Worm (Caenorhabditis elegans) whole organism, L3 larva: ENCODE measurements around the gene chil-22.

ENCODE experiments used
- ZK546.5 ChIP-seq: sonication (generic microtip); optimal IDR thresholded peaks from 2 replicates; lab custom pipeline; 2017; ENCODE audit warnings: missing biosample characterization, missing genetic modification characterization
- aly-2 ChIP-seq: fragments of 150-350 bp; optimal IDR thresholded peaks from 2 replicates; lab custom pipeline; 2014; ENCODE audit warnings: missing biosample characterization, missing genetic modification characterization
- ama-1 ChIP-seq: fragments of 150-350 bp; optimal IDR thresholded peaks from 2 replicates; lab custom pipeline; 2018
- ceh-9 ChIP-seq: sonication (generic microtip); optimal IDR thresholded peaks from 2 replicates; lab custom pipeline; 2018; ENCODE audit warnings: missing biosample characterization, missing genetic modification characterization
- daf-12 ChIP-seq: fragments of 150-350 bp; optimal IDR thresholded peaks from 2 replicates; lab custom pipeline; 2014; ENCODE audit warnings: missing biosample characterization, missing genetic modification reagents, missing genetic modification characterization
- egl-5 ChIP-seq: fragments of 150-350 bp; optimal IDR thresholded peaks from 2 replicates; lab custom pipeline; 2017; ENCODE audit warnings: missing biosample characterization, missing genetic modification reagents, missing genetic modification characterization, inconsistent platforms
- elt-2 ChIP-seq: sonication (generic microtip); optimal IDR thresholded peaks from 2 replicates; lab custom pipeline; 2016; ENCODE audit warnings: missing genetic modification reagents, mild to moderate bottlenecking, missing genetic modification characterization, missing compliant biosample characterization
- elt-3 ChIP-seq, 3 experiments: fragments of 150-350 bp in 1 of 3; sonication (generic microtip) in 2 of 3; optimal IDR thresholded peaks; 2 replicates in 2 of 3; 4 replicates in 1 of 3; lab custom pipeline; 2014 to 2017; ENCODE audit warnings: missing biosample characterization in 3 of 3, missing genetic modification characterization in 3 of 3
- fkh-2 ChIP-seq: fragments of 150-350 bp; optimal IDR thresholded peaks from 2 replicates; lab custom pipeline; 2014; ENCODE audit warnings: missing biosample characterization, missing genetic modification reagents, missing genetic modification characterization
- hmg-11 ChIP-seq: sonication (generic microtip); optimal IDR thresholded peaks from 2 replicates; lab custom pipeline; 2016; ENCODE audit warnings: missing genetic modification characterization, missing compliant biosample characterization
- jun-1 ChIP-seq: fragments of 150-350 bp; optimal IDR thresholded peaks from 2 replicates; lab custom pipeline; 2014; ENCODE audit warnings: missing biosample characterization, missing genetic modification reagents, missing genetic modification characterization
- lin-15B ChIP-seq: fragments of 150-350 bp; optimal IDR thresholded peaks from 2 replicates; lab custom pipeline; 2014; ENCODE audit warnings: missing biosample characterization, missing genetic modification characterization
- lin-39 ChIP-seq: fragments of 150-350 bp; optimal IDR thresholded peaks from 2 replicates; lab custom pipeline; 2018; ENCODE audit warnings: missing biosample characterization, missing genetic modification reagents, missing genetic modification characterization
- lsy-12 ChIP-seq: sonication (generic microtip); optimal IDR thresholded peaks from 2 replicates; lab custom pipeline; 2016; ENCODE audit warnings: mild to moderate bottlenecking, missing genetic modification characterization, missing compliant biosample characterization
- nfya-1 ChIP-seq: sonication (generic microtip); optimal IDR thresholded peaks from 2 replicates; lab custom pipeline; 2017; ENCODE audit warnings: missing genetic modification characterization, mild to moderate bottlenecking, missing compliant biosample characterization, antibody characterized with exemption, moderate library complexity; ENCODE audit not compliant: insufficient read depth
- nhr-23 ChIP-seq: fragments of 150-350 bp; optimal IDR thresholded peaks from 2 replicates; lab custom pipeline; 2014; ENCODE audit warnings: missing biosample characterization, missing genetic modification reagents, missing genetic modification characterization
- nhr-237 ChIP-seq: fragments of 150-350 bp; optimal IDR thresholded peaks from 2 replicates; lab custom pipeline; 2014; ENCODE audit warnings: missing biosample characterization, missing genetic modification characterization
- nhr-25 ChIP-seq: sonication (generic microtip); optimal IDR thresholded peaks from 2 replicates; lab custom pipeline; 2017; ENCODE audit warnings: missing biosample characterization, missing genetic modification characterization
- nhr-28 ChIP-seq: fragments of 150-350 bp; optimal IDR thresholded peaks from 2 replicates; lab custom pipeline; 2014; ENCODE audit warnings: missing biosample characterization, missing genetic modification characterization
- nhr-43 ChIP-seq: sonication (generic microtip); optimal IDR thresholded peaks from 2 replicates; lab custom pipeline; 2016; ENCODE audit warnings: mild to moderate bottlenecking, missing genetic modification characterization, missing compliant biosample characterization; ENCODE audit not compliant: poor library complexity, severe bottlenecking
- nhr-76 ChIP-seq: fragments of 150-350 bp; sonication (generic microtip); optimal IDR thresholded peaks from 5 replicates; lab custom pipeline; 2014; ENCODE audit warnings: missing biosample characterization, missing genetic modification characterization
- nhr-77 ChIP-seq: fragments of 150-350 bp; optimal IDR thresholded peaks from 2 replicates; lab custom pipeline; 2014; ENCODE audit warnings: missing biosample characterization, missing genetic modification characterization
- pha-4 ChIP-seq: fragments of 150-350 bp; optimal IDR thresholded peaks from 2 replicates; lab custom pipeline; 2014; ENCODE audit warnings: missing biosample characterization, missing genetic modification reagents, missing genetic modification characterization
- pqm-1 ChIP-seq: fragments of 150-350 bp; optimal IDR thresholded peaks from 2 replicates; lab custom pipeline; 2017; ENCODE audit warnings: missing biosample characterization, missing genetic modification characterization, inconsistent platforms
- sea-2 ChIP-seq: fragments of 150-350 bp; sonication (generic microtip); optimal IDR thresholded peaks from 4 replicates; lab custom pipeline; 2014; ENCODE audit warnings: missing biosample characterization, missing genetic modification reagents, missing genetic modification characterization
- skn-1 ChIP-seq: fragments of 150-350 bp; optimal IDR thresholded peaks from 2 replicates; lab custom pipeline; 2014; ENCODE audit warnings: missing biosample characterization, missing genetic modification characterization
- snpc-4 ChIP-seq: fragments of 150-350 bp; optimal IDR thresholded peaks from 2 replicates; lab custom pipeline; 2014; ENCODE audit warnings: missing biosample characterization, missing genetic modification characterization
- tbx-2 ChIP-seq: sonication (generic microtip); optimal IDR thresholded peaks from 2 replicates; lab custom pipeline; 2016; ENCODE audit warnings: mild to moderate bottlenecking, missing genetic modification characterization, missing compliant biosample characterization
- unc-39 ChIP-seq: sonication (generic microtip); optimal IDR thresholded peaks from 4 replicates; lab custom pipeline; 2017; ENCODE audit warnings: missing biosample characterization, missing genetic modification characterization
- unc-62 ChIP-seq: fragments of 150-350 bp; sonication (generic microtip); optimal IDR thresholded peaks from 4 replicates; lab custom pipeline; 2014; ENCODE audit warnings: missing biosample characterization, missing genetic modification reagents, missing genetic modification characterization
- zag-1 ChIP-seq: fragments of 150-350 bp; optimal IDR thresholded peaks from 2 replicates; lab custom pipeline; 2014; ENCODE audit warnings: missing biosample characterization, missing genetic modification characterization
- ztf-11 ChIP-seq: fragments of 150-350 bp; optimal IDR thresholded peaks from 2 replicates; lab custom pipeline; 2014; ENCODE audit warnings: missing biosample characterization, missing genetic modification characterization
- ztf-4 ChIP-seq: fragments of 150-350 bp; optimal IDR thresholded peaks from 2 replicates; lab custom pipeline; 2014; ENCODE audit warnings: missing biosample characterization, missing genetic modification characterization

Gene chil-22

DNA sequence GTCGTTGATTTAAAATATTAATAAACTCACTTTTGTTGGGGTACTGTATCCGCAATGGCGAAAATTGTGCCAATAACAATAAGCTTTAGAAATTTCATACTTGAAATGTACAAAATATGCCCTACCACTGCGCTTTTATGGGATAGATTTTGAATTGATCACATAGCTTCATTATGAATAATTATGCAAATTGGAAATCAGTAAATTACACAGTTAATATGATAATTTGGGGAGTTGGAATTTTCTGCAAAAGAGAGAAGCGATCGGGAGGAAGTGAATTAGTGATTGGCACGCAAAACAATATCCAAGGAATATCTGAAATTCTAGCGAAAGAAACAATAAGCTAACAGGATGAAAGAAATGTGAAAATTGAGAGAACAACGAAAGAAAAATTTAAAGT, 39.9 kb downstream of the chil-22 start, which contains the start of gene M176.10:
TSS of gene M176.10 (minus strand) at position 101 of the 400 bp plus-strand sequence.
- TF ChIP-seq nhr-76 (tag; lab: Kevin White, UChicago) (no peak), egl-5 (tag; lab: Kevin White, UChicago) (no peak), nhr-77 (tag; lab: Kevin White, UChicago) (no peak), sea-2 (no peak), pha-4 (tag; lab: Kevin White, UChicago) (no peak), nhr-25 (no peak), nhr-23 (tag; lab: Kevin White, UChicago) (no peak)

DNA sequence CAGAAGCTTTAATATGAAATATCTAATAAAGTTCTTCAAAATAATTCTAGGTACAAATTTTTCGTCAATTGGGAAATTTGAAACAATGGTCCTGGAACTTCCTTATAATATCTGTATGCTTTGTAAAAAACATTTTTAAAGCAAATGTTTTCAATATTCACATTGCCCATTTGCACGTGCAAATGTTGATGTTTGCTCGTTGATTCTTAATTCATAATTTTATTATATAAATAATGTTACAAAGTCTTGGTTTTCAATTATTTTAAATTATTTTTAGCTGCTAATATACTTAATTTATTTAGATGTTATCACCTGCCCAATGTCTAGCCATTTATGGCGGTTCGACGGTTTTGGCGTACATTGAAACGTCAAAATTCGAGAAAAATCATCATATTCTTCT, 44.0 kb downstream of the chil-22 start, which contains the start of gene M176.11:
TSS of gene M176.11 (plus strand) at position 301 of the 400 bp plus-strand sequence.
- TF ChIP-seq ama-1 (lab: Kevin White, UChicago) (no peak), daf-12 (tag; lab: Kevin White, UChicago) (no peak), skn-1 (tag; lab: Kevin White, UChicago) (no peak), lin-39 (tag; lab: Kevin White, UChicago) (no peak), nhr-77 (tag; lab: Kevin White, UChicago) (no peak), unc-62 (GFP tag; lab: Kevin White, UChicago) (no peak), jun-1 (tag; lab: Kevin White, UChicago) (no peak), ztf-11 (no peak), nhr-28 (tag; lab: Kevin White, UChicago) (no peak), pha-4 (tag; lab: Kevin White, UChicago) (no peak), unc-39 (tag; lab: Kevin White, UChicago) (no peak), hmg-11 (tag; lab: Kevin White, UChicago) (no peak), aly-2 (tag; lab: Kevin White, UChicago) (no peak), nfya-1 (tag; lab: Kevin White, UChicago) (no peak), ceh-9 (no peak), zag-1 (no peak), elt-3 (tag; optimal IDR thresholded peaks at IDR 0.05; lab: Kevin White, UChicago) (no peak), fkh-2 (tag; lab: Kevin White, UChicago) (no peak)

DNA sequence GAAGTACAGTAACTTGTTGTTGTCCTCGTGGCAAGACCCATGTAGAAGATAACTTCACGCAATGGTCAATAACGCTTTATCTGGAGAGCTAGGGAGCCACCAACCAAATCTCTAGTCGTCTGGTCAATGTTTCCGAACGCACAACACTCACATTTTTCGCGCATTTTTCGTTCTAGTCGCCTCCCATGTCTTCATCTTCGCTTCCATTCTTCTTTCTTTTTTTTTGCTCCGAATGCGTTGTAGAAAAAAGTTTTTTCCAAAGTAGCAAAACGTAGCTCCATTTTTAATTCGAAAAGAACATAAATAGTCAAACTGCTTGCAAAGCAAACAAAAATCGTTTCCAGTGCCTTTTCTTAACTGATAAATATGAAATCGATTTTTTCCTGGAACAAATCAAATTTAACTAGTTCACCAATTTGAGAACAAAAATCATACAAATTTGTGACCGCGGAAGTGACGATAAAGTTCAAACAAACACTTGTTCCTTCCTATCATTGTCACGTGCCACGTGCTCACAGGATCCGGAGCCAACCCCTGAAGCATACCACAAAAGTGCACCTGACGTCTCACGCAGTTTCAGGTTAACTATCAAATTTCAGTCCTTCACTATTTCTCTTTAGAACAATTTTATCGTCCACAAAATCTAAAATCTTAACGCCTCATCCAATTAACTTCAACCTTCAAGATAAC, 47.0 kb downstream of the chil-22 start:
- TF ChIP-seq nhr-237 (tag; lab: Kevin White, UChicago): no peak
- no peak for TF ChIP-seq ztf-4 (tag; lab: Kevin White, UChicago)
- peak; percentile 39 for TF ChIP-seq elt-2 (tag; lab: Kevin White, UChicago)
- no peak for TF ChIP-seq tbx-2 (tag; lab: Kevin White, UChicago)
- peak; percentile 55 for TF ChIP-seq pqm-1
- TF ChIP-seq pha-4 (tag; lab: Kevin White, UChicago): peak; percentile 13
- TF ChIP-seq jun-1 (tag; lab: Kevin White, UChicago): peak; percentile 26

DNA sequence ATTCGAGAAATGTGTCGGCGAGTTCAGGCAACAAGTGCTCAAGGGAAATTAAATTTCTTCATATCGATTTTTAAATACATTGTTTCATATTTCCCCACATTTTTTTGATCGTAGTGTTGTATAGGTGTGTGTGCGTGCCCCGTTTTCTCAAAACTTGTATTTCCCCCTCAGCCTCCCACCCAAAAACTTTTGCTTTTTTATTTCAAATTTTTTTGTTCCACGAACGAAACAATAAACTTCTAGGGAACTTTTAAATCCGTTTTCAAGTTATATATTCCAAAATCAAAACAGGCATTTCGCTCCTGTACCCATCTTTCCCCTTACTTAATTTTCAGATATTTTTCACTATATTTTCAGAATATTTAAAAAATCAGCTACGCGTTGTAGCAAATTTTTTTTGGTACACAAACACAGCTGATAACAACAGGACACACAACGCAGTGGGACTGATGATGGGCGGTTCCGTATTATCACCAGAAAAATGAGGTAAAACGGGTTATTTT, 47.9 kb downstream of the chil-22 start, which contains the start of the genes M176.4 and M176.16:
TSS of gene M176.4 (plus strand) at position 301 of the 503 bp plus-strand sequence.
TSS of gene M176.16 (plus strand) at position 453 of the 503 bp plus-strand sequence.
- peak; percentile 38 for TF ChIP-seq elt-2 (tag; lab: Kevin White, UChicago)
- no peak for TF ChIP-seq snpc-4 (tag; lab: Kevin White, UChicago)
- TF ChIP-seq ama-1 (lab: Kevin White, UChicago): no peak
- TF ChIP-seq, all 47 proteins: peak for 1

DNA sequence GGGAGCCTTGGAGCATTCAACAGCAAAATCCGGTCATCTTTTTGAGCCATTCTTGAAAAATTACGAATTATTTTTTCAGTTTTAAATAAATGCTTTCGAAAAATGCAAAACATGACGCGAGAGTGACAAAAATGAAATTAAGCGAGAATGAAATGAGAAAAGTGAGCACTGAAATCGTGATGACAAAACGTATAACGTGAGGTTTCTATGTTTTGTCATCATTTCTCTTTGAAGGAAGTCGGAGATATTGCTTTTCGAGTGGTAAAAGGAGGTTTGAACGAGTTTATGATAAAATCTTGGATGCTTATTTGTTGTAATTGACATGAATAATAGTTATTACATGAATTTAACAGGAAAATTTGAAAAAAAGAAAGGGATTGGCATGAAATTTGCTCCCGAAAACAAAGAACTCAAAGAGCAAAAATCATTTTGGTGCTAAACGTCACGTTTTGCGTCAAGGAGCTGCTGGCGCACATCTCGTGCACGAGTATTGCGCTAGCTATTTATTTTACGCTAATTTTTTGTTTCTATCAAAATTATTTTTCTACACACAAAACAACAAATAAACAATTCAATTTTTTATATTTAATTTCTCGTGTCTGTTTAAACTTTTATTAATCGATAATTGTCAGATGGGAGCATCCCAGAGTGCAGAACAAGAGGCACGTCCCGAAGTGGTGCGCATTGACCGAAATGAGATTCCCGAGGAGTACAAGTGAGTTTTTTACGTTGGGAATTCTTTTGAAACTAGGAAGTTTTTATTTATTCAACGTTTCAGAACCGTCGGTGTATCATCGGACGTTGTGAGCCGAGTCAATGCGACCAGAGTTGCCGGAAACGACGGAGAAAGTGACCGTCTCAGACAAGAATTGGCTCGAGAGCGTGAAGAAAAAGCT, 49.4 kb downstream of the chil-22 start, which contains the start of the genes gss-1 and chch-3:
TSS of gene gss-1 (minus strand) at position 51 of the 896 bp plus-strand sequence.
TSS of gene chch-3 (plus strand) at position 633 of the 896 bp plus-strand sequence.
- TF ChIP-seq jun-1 (tag; lab: Kevin White, UChicago) (no peak), elt-2 (tag; lab: Kevin White, UChicago) (peak; percentile 54), nhr-23 (tag; lab: Kevin White, UChicago) (peak; percentile 32), pha-4 (tag; lab: Kevin White, UChicago) (peak; percentile 75), ZK546.5 (tag; lab: Kevin White, UChicago) (no peak), lin-39 (tag; lab: Kevin White, UChicago) (peak; percentile 55), unc-39 (tag; lab: Kevin White, UChicago) (no peak), daf-12 (tag; lab: Kevin White, UChicago) (no peak), nhr-28 (tag; lab: Kevin White, UChicago) (no peak), snpc-4 (tag; lab: Kevin White, UChicago) (peak; percentile 64), lin-15B (tag; lab: Kevin White, UChicago) (peak; percentile 55), lsy-12 (tag; lab: Kevin White, UChicago) (no peak), pqm-1 (peak; percentile 0), egl-5 (tag; lab: Kevin White, UChicago) (no peak), nhr-43 (tag; lab: Kevin White, UChicago) (peak; percentile 40)
